Fruit fly (Drosophila melanogaster) whole organism, pupa: ENCODE measurements around the gene TotX.

Source experiments
- CG10348 ChIP-seq: fragments of 200-800 bp; sonication (Bioruptor generic); IDR thresholded peaks from 2 replicates; pipeline ENCODE4 v1.3.6; 2022; ENCODE audit warnings: missing biosample characterization, missing genetic modification characterization
- CG12605 ChIP-seq: fragments of 200-800 bp; sonication (Bioruptor generic); IDR thresholded peaks from 2 replicates; pipeline ENCODE4 v1.3.6; 2022; ENCODE audit warnings: missing biosample characterization, missing genetic modification characterization
- CG13204 ChIP-seq: fragments of 200-800 bp; sonication (Bioruptor generic); optimal IDR thresholded peaks from 2 replicates; lab custom pipeline; 2018; ENCODE audit warnings: missing biosample characterization, mild to moderate bottlenecking, missing genetic modification characterization, moderate library complexity
- CG15710 ChIP-seq: fragments of 200-800 bp; sonication (Bioruptor generic); optimal IDR thresholded peaks from 2 replicates; lab custom pipeline; 2018; ENCODE audit warnings: missing biosample characterization, mild to moderate bottlenecking, missing genetic modification characterization, moderate library complexity
- CG17806 ChIP-seq: fragments of 200-800 bp; sonication (Bioruptor generic); optimal IDR thresholded peaks from 2 replicates; lab custom pipeline; 2018; ENCODE audit warnings: missing biosample characterization, mild to moderate bottlenecking, missing genetic modification characterization, moderate library complexity
- CG32121 ChIP-seq: fragments of 200-800 bp; sonication (Bioruptor generic); IDR thresholded peaks from 2 replicates; pipeline ENCODE4 v1.3.6; 2022; ENCODE audit warnings: missing biosample characterization, missing genetic modification characterization
- CG34367 ChIP-seq: fragments of 200-800 bp; sonication (Bioruptor generic); optimal IDR thresholded peaks from 2 replicates; lab custom pipeline; 2018; ENCODE audit warnings: missing biosample characterization, mild to moderate bottlenecking, missing genetic modification characterization
- fd96Ca ChIP-seq: fragments of 200-800 bp; sonication (Bioruptor generic); IDR thresholded peaks from 3 replicates; pipeline ENCODE4 v1.3.6; 2022; ENCODE audit warnings: missing biosample characterization, missing genetic modification characterization
- rn ChIP-seq: fragments of 200-800 bp; sonication (Bioruptor generic); IDR thresholded peaks from 2 replicates; pipeline ENCODE4 v1.3.6; 2022; ENCODE audit warnings: missing biosample characterization, missing genetic modification characterization

- TF ChIP-seq fd96Ca (GFP tag; lab: Robert Waterston, UW), result no peak
- TF ChIP-seq CG13204 (GFP tag; lab: Kevin White, UChicago), result no peak
- TF ChIP-seq CG12605, result no peak; the same call in 1 of the 2 replicates
- TF ChIP-seq CG32121 (GFP tag; lab: Robert Waterston, UW), result no peak
- TF ChIP-seq rn (GFP tag; lab: Robert Waterston, UW), result no peak
- no peak for TF ChIP-seq CG15710 (tag; lab: Kevin White, UChicago)
- TF ChIP-seq CG17806, result no peak
- no peak for TF ChIP-seq CG10348 (GFP tag; lab: Robert Waterston, UW)
- no peak for TF ChIP-seq CG34367
These were observed 13.8 kb downstream of the TotX start for dm6 chr3R:20891495-20891894.
